Fruit fly (Drosophila melanogaster): ENCODE measurements around the gene CG5004.

The CG5004 gene

dm6 chrX:17123545-17124203, 16.3 kb downstream of the CG5004 start (continued):
- TF ChIP-seq CG12071 (GFP tag; optimal IDR thresholded peaks at IDR 0.05) (peak; percentile 61), mam (GFP tag; optimal IDR thresholded peaks at IDR 0.05) (peak; percentile 29), CG34376 (GFP tag; optimal IDR thresholded peaks at IDR 0.05) (peak; percentile 5), NFAT (GFP tag; IDR thresholded peaks at IDR 0.05) (peak; percentile 46; the same call in 1 of the 2 replicates), CG12659 (GFP tag; optimal IDR thresholded peaks at IDR 0.05) (peak; percentile 75), CG8359 (GFP tag; optimal IDR thresholded peaks at IDR 0.05; ENCODE audit: borderline replicate concordance) (no peak), cwo (GFP tag; optimal IDR thresholded peaks at IDR 0.05) (peak; percentile 71), h (optimal IDR thresholded peaks at IDR 0.05) (no peak), ssp (GFP tag; IDR thresholded peaks at IDR 0.05) (0 out of 2 replicates have a peak, but pooled peaks have one; percentile 38), CG30431 (GFP tag; optimal IDR thresholded peaks at IDR 0.05) (peak; percentile 39), CG34422 (GFP tag; IDR thresholded peaks at IDR 0.05) (0 out of 3 replicates have a peak, but pooled peaks have one; percentile 60), az2 (GFP tag; optimal IDR thresholded peaks at IDR 0.05) (peak; percentile 61), Side (GFP tag; optimal IDR thresholded peaks at IDR 0.05) (peak; percentile 15), CG33557 (GFP tag; optimal IDR thresholded peaks at IDR 0.05) (no peak), tgo (GFP tag; IDR thresholded peaks at IDR 0.05) (peak; percentile 58; the same call in 2 of the 3 replicates), Dip2 (GFP tag; IDR thresholded peaks at IDR 0.05) (0 out of 2 replicates have a peak, but pooled peaks have one; percentile 11), CG16779 (GFP tag; IDR thresholded peaks at IDR 0.05) (peak; percentile 47; the same call in 1 of the 2 replicates), Ets97D (GFP tag; optimal IDR thresholded peaks at IDR 0.05) (peak; percentile 35), CG10462 (GFP tag; optimal IDR thresholded peaks at IDR 0.05) (no peak), oc (tag; optimal IDR thresholded peaks at IDR 0.05) (peak; percentile 83), CG11504 (tag; optimal IDR thresholded peaks at IDR 0.05) (peak; percentile 86), CG2199 (GFP tag; IDR thresholded peaks at IDR 0.05) (peak; percentile 48; the same call in 1 of the 3 replicates), CG2889 (GFP tag; IDR thresholded peaks at IDR 0.05) (peak; percentile 65; the same call in 1 of the 3 replicates), CG3847 (GFP tag; IDR thresholded peaks at IDR 0.05) (peak; percentile 71), CG16813 (GFP tag; IDR thresholded peaks at IDR 0.05; ENCODE audit: partially characterized antibody) (no peak), CG8478 (optimal IDR thresholded peaks at IDR 0.05) (no peak), toy (GFP tag; IDR thresholded peaks at IDR 0.05) (no peak), chn (GFP tag; optimal IDR thresholded peaks at IDR 0.05) (no peak), vnd (GFP tag; IDR thresholded peaks at IDR 0.05; ENCODE audit: partially characterized antibody) (no peak), sc (optimal IDR thresholded peaks at IDR 0.05) (no peak), sc (GFP tag; optimal IDR thresholded peaks at IDR 0.05) (peak; percentile 4), gsb-n (tag; optimal IDR thresholded peaks at IDR 0.05) (peak; percentile 62), CG2712 (tag; optimal IDR thresholded peaks at IDR 0.05) (peak; percentile 76), Eip74EF (GFP tag; optimal IDR thresholded peaks at IDR 0.05) (peak in 1 of 2 experiments; percentile 77), fd3F (GFP tag; optimal IDR thresholded peaks at IDR 0.05) (peak; percentile 64), lmd (GFP tag; IDR thresholded peaks at IDR 0.05) (peak; percentile 75), CG31365 (tag; optimal IDR thresholded peaks at IDR 0.05) (peak; percentile 3), Jarid2 (GFP tag; optimal IDR thresholded peaks at IDR 0.05) (peak; percentile 28), CG1603 (tag; optimal IDR thresholded peaks at IDR 0.05) (peak; percentile 84), peb (GFP tag; IDR thresholded peaks at IDR 0.05) (peak; percentile 62), CG18011 (GFP tag; optimal IDR thresholded peaks at IDR 0.05) (peak; percentile 35), Sin3A (optimal IDR thresholded peaks at IDR 0.05) (no peak), TFAM (GFP tag; optimal IDR thresholded peaks at IDR 0.05) (peak; percentile 0), zf30C (GFP tag; optimal IDR thresholded peaks at IDR 0.05) (peak; percentile 45), CG1529 (GFP tag; optimal IDR thresholded peaks at IDR 0.05) (peak; percentile 58), CG12104 (GFP tag; optimal IDR thresholded peaks at IDR 0.05) (peak; percentile 32), CG17802 (tag; optimal IDR thresholded peaks at IDR 0.05) (peak; percentile 20), Max (GFP tag; optimal IDR thresholded peaks at IDR 0.05) (peak; percentile 25), Adf1 (GFP tag; IDR thresholded peaks at IDR 0.05) (peak; percentile 9; the same call in 1 of the 2 replicates), wor (GFP tag; IDR thresholded peaks at IDR 0.05) (0 out of 2 replicates have a peak, but pooled peaks have one; percentile 49)

Data from whole organism, embryonic.